Fruit fly (Drosophila melanogaster) S2 (cell line): ENCODE data around the gene CG13384.

Source experiments
- CG8478 ChIP-seq: fragments of >200 bp; optimal IDR thresholded peaks from 2 replicates; lab custom pipeline; 2018
- CTCF ChIP-seq, 2 experiments: fragments of >200 bp; optimal IDR thresholded peaks; 2 replicates each; lab custom pipeline; 2018

- no peak for TF ChIP-seq CTCF (optimal IDR thresholded peaks at IDR 0.05; lab: Kevin White, UChicago)
- TF ChIP-seq CG8478 (lab: Kevin White, UChicago): no peak
Measured at dm6 chr2L:8421717-8422116, 37.5 kb downstream of the CG13384 start.
